Worm (Caenorhabditis elegans) whole organism, L4 larva: ENCODE data around the gene zip-6.
"Not testable (repeated sequence)": the region's sequence is repeated elsewhere in the genome, so short reads cannot be mapped to it uniquely, and the experiment has no call there.

Source experiments
- F10B5.3 ChIP-seq: sonication (generic microtip); optimal IDR thresholded peaks from 2 replicates; lab custom pipeline; 2016; ENCODE audit warnings: mild to moderate bottlenecking, missing genetic modification characterization, missing compliant biosample characterization
- F44E2.7 ChIP-seq: fragments of 200-800 bp; sonication (Bioruptor generic); IDR thresholded peaks from 2 replicates; pipeline ENCODE4 v2.1.2; 2022; ENCODE audit warnings: missing genetic modification characterization, missing compliant biosample characterization
- F49E8.2 ChIP-seq: sonication (generic microtip); optimal IDR thresholded peaks from 2 replicates; lab custom pipeline; 2016; ENCODE audit warnings: missing compliant biosample characterization, mild to moderate bottlenecking, missing genetic modification characterization, borderline replicate concordance
- aha-1 ChIP-seq: fragments of 150-350 bp; peaks from one replicate; lab custom pipeline; 2014; ENCODE audit warnings: missing biosample characterization, missing genetic modification characterization
- ceh-20 ChIP-seq: fragments of 200-800 bp; sonication (Bioruptor generic); IDR thresholded peaks from 2 replicates; pipeline ENCODE4 v1.3.6; 2022; ENCODE audit warnings: missing genetic modification reagents, missing genetic modification characterization, missing compliant biosample characterization
- ceh-44 ChIP-seq: fragments of 200-800 bp; sonication (Bioruptor generic); IDR thresholded peaks from 2 replicates; pipeline ENCODE4 v1.3.6; 2022; ENCODE audit warnings: missing genetic modification reagents, missing genetic modification characterization, missing compliant biosample characterization
- cey-2 ChIP-seq: sonication (generic microtip); optimal IDR thresholded peaks from 3 replicates; lab custom pipeline; 2017; ENCODE audit warnings: missing genetic modification characterization, mild to moderate bottlenecking, missing compliant biosample characterization, antibody characterized with exemption, borderline replicate concordance; ENCODE audit not compliant: insufficient read depth
- dmd-9 ChIP-seq: fragments of 200-800 bp; sonication (Bioruptor generic); IDR thresholded peaks from 2 replicates; pipeline ENCODE4 v1.3.6; 2022; ENCODE audit warnings: missing genetic modification reagents, missing genetic modification characterization, missing compliant biosample characterization
- jun-1 ChIP-seq: fragments of 150-350 bp; optimal IDR thresholded peaks from 2 replicates; lab custom pipeline; 2014; ENCODE audit warnings: missing biosample characterization, missing genetic modification reagents, missing genetic modification characterization
- lim-7 ChIP-seq: fragments of 200-800 bp; sonication (Bioruptor generic); IDR thresholded peaks from 2 replicates; pipeline ENCODE4 v1.3.6; 2022; ENCODE audit warnings: missing genetic modification characterization, missing compliant biosample characterization
- lin-1 ChIP-seq: fragments of 200-800 bp; sonication (Bioruptor generic); IDR thresholded peaks from 2 replicates; pipeline ENCODE4 v1.3.6; 2022; ENCODE audit warnings: missing genetic modification reagents, missing genetic modification characterization, missing compliant biosample characterization
- lin-15B ChIP-seq: fragments of 150-350 bp; sonication (generic microtip); optimal IDR thresholded peaks from 3 replicates; lab custom pipeline; 2014; ENCODE audit warnings: missing biosample characterization, missing genetic modification characterization
- lin-39 ChIP-seq: fragments of 150-350 bp; optimal IDR thresholded peaks from 2 replicates; lab custom pipeline; 2014; ENCODE audit warnings: missing biosample characterization, missing genetic modification reagents, missing genetic modification characterization
- mxl-2 ChIP-seq: fragments of 200-800 bp; sonication (Bioruptor generic); conservative IDR thresholded peaks from 2 replicates; pipeline ENCODE4 v1.3.6; 2022; ENCODE audit warnings: missing genetic modification reagents, missing genetic modification characterization, missing compliant biosample characterization
- nhr-102 ChIP-seq: sonication (generic microtip); optimal IDR thresholded peaks from 2 replicates; lab custom pipeline; 2016; ENCODE audit warnings: mild to moderate bottlenecking, missing genetic modification characterization, moderate library complexity, missing compliant biosample characterization
- nhr-25 ChIP-seq: sonication (generic microtip); optimal IDR thresholded peaks from 2 replicates; lab custom pipeline; 2017; ENCODE audit warnings: missing genetic modification characterization, mild to moderate bottlenecking, missing compliant biosample characterization, antibody characterized with exemption, moderate library complexity, borderline replicate concordance; ENCODE audit not compliant: insufficient read depth
- nhr-6 ChIP-seq: fragments of 150-350 bp; optimal IDR thresholded peaks from 2 replicates; lab custom pipeline; 2014; ENCODE audit warnings: missing biosample characterization, missing genetic modification characterization
- nhr-77 ChIP-seq: fragments of 150-350 bp; optimal IDR thresholded peaks from 2 replicates; lab custom pipeline; 2014; ENCODE audit warnings: missing biosample characterization, missing genetic modification characterization
- pha-4 ChIP-seq, 2 experiments: fragments of 150-350 bp in 1 of 2; fragments of 200-800 bp in 1 of 2; sonication (Bioruptor generic) in 1 of 2; IDR thresholded peaks in 1 of 2; optimal IDR thresholded peaks in 1 of 2; 2 replicates each; pipeline versions ENCODE4 v1.3.6 to Lab custom; 2014 to 2022; ENCODE audit warnings: missing genetic modification characterization in 2 of 2, missing genetic modification reagents in 2 of 2, missing biosample characterization in 1 of 2, missing compliant biosample characterization in 1 of 2
- skn-1 ChIP-seq: fragments of 150-350 bp; optimal IDR thresholded peaks from 2 replicates; lab custom pipeline; 2014; ENCODE audit warnings: missing biosample characterization, missing genetic modification characterization
- spr-3 ChIP-seq: fragments of 200-800 bp; sonication (Bioruptor generic); optimal IDR thresholded peaks from 2 replicates; lab custom pipeline; 2018; ENCODE audit warnings: mild to moderate bottlenecking, missing genetic modification characterization, missing compliant biosample characterization
- tra-1 ChIP-seq: fragments of 200-800 bp; sonication (Bioruptor generic); IDR thresholded peaks from 2 replicates; pipeline ENCODE4 v1.3.6; 2022; ENCODE audit warnings: missing genetic modification reagents, missing genetic modification characterization, missing compliant biosample characterization
- unc-62 ChIP-seq, 3 experiments: fragments of 150-350 bp in 1 of 3; sonication (generic microtip); optimal IDR thresholded peaks in 2 of 3; peaks in 1 of 3; 1 replicate in 1 of 3; 2 replicates in 2 of 3; lab custom pipeline; 2014 to 2017; ENCODE audit warnings: missing biosample characterization in 3 of 3, missing genetic modification characterization in 3 of 3, missing genetic modification reagents in 3 of 3, missing genotype in 1 of 3
- vab-7 ChIP-seq: fragments of 200-800 bp; sonication (Bioruptor generic); IDR thresholded peaks from 2 replicates; pipeline ENCODE4 v1.3.6; 2022; ENCODE audit warnings: missing genetic modification reagents, missing genetic modification characterization, missing compliant biosample characterization
- zfp-2 ChIP-seq: sonication (generic microtip); optimal IDR thresholded peaks from 2 replicates; lab custom pipeline; 2016; ENCODE audit warnings: mild to moderate bottlenecking, missing genetic modification characterization, missing compliant biosample characterization
- zfp-3 ChIP-seq: fragments of 200-800 bp; sonication (Bioruptor generic); conservative IDR thresholded peaks from 2 replicates; pipeline ENCODE4 v1.3.6; 2022; ENCODE audit warnings: missing genetic modification reagents, missing genetic modification characterization, missing compliant biosample characterization
- ztf-7 ChIP-seq: fragments of 150-350 bp; optimal IDR thresholded peaks from 2 replicates; lab custom pipeline; 2014; ENCODE audit warnings: missing biosample characterization, missing genetic modification characterization

The zip-6 gene

DNA sequence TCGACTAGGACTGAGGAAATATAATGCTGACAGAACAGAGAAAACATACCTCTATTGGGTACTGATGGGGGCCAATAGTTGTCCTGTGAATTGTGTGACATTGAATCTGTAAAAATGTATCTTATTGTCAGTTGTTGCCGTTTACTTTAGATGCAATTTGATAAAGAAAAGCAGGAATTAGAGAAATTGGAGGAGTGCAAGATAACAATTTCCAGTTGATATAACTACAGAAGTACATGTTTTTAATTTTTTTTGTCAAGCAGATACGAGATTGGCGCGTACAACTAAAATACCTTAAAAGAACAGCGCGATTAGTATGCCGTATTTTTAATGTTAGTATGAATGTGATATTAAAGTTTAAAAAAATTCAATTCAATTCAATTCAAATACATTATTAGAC lies at the start of gene zip-6:
Gene zip-6 (minus strand): TSS at position 101 of the 400 bp plus-strand sequence.
- TF ChIP-seq unc-62 (GFP tag; optimal IDR thresholded peaks at IDR 0.05 in 1 of 2; lab: Kevin White, UChicago) (peak in 1 of 2 experiments; percentile 53), unc-62 (tag; optimal IDR thresholded peaks at IDR 0.05; lab: Kevin White, UChicago) (no peak), cey-2 (no peak)

DNA sequence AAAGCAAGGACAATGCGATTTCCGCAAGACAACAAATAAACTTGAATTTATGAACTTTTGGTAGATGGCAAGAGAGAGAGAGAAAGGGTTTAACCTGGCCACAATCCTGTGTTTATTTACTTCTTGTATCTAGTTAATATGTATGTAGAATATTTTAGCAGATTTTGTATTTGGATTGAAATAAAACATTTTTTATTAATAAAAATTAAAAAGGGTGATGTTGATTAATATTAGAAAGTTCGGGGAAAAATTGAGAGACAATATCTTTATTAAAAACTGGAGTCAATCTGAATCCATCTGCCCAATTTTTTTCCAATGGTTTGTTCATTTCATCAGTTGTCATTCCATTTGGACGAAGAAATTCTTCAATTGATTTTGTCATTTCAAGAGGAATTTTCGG lies 48.2 kb upstream of the zip-6 start, which contains the start of gene col-127:
Gene col-127 (minus strand): TSS at position 101 of the 400 bp plus-strand sequence.
- no peak for TF ChIP-seq spr-3 (GFP tag; lab: Kevin White, UChicago)
- no peak for TF ChIP-seq jun-1 (tag; lab: Kevin White, UChicago)
- TF ChIP-seq ztf-7 (tag; lab: Kevin White, UChicago): no peak
- TF ChIP-seq lin-39 (tag; lab: Kevin White, UChicago): no peak
- no peak for TF ChIP-seq ceh-44 (GFP tag; lab: Robert Waterston, UW)
- TF ChIP-seq vab-7 (GFP tag; lab: Robert Waterston, UW): no peak
- no peak for TF ChIP-seq nhr-25 (tag; lab: Kevin White, UChicago)
- TF ChIP-seq F10B5.3 (tag; lab: Kevin White, UChicago): no peak
- no peak for TF ChIP-seq lin-15B (tag; lab: Kevin White, UChicago)
- no peak for TF ChIP-seq nhr-102 (tag; lab: Kevin White, UChicago)
- no peak for TF ChIP-seq lim-7 (GFP tag; lab: Robert Waterston, UW)
- TF ChIP-seq F49E8.2: no peak
- TF ChIP-seq pha-4 (GFP tag; IDR thresholded peaks at IDR 0.05; lab: Robert Waterston, UW): no peak
- TF ChIP-seq pha-4 (tag; optimal IDR thresholded peaks at IDR 0.05; lab: Kevin White, UChicago): no peak
- TF ChIP-seq zfp-2 (tag; lab: Kevin White, UChicago): no peak
- no peak for TF ChIP-seq nhr-6 (tag; lab: Kevin White, UChicago)
- TF ChIP-seq ceh-20 (GFP tag; lab: Robert Waterston, UW): no peak

DNA sequence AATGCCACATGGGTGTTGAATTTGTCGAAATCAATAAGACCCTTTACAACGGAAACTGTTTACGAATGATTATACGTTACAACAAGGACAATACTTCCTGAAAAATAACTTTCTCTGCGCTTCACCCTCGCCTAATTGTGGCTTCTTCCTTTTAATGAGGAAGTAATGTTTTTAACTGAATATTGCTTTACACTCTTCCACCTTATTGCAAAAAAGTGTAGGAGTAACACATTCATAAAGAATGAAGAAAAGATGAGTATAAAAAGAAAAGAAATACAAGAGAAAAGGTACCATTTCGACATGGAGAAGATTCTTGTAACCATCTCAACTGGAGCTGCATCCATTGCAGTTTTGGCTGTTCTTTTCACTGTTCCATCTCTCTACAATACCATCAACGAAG lies 45.2 kb upstream of the zip-6 start, which contains the start of gene col-126:
Gene col-126 (plus strand): TSS at position 301 of the 400 bp plus-strand sequence.
- not testable (repeated sequence) for TF ChIP-seq F44E2.7, mxl-2, zfp-3 (GFP tag; lab: Robert Waterston, UW)

DNA sequence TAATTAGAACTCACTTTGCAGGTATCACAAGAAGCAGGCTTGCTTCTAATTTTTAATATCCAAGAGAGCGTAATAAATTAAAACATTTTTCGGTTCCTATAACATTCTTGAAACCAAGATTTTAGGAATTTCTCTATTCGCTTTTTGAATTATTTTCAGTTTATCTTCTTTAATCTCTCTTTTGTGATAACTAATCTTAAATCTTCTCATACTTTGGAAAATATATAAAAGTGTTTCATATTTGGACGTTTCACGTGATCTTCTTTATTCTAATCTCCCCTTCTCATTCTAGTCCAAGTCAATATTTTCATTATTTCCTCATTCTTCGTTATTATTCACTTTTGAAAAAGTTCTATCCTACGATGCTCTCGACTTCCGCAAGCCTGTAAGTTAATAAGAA lies 43.6 kb upstream of the zip-6 start, which contains the start of gene F54D1.1:
Gene F54D1.1 (plus strand): TSS at position 301 of the 400 bp plus-strand sequence.
- TF ChIP-seq pha-4 (GFP tag; IDR thresholded peaks at IDR 0.05; lab: Robert Waterston, UW) (no peak), pha-4 (tag; optimal IDR thresholded peaks at IDR 0.05; lab: Kevin White, UChicago) (no peak), F49E8.2 (no peak), nhr-77 (tag; lab: Kevin White, UChicago) (no peak), aha-1 (tag; lab: Kevin White, UChicago) (no peak), tra-1 (no peak), lin-1 (GFP tag; lab: Robert Waterston, UW) (no peak), skn-1 (no peak), jun-1 (tag; lab: Kevin White, UChicago) (no peak)

DNA sequence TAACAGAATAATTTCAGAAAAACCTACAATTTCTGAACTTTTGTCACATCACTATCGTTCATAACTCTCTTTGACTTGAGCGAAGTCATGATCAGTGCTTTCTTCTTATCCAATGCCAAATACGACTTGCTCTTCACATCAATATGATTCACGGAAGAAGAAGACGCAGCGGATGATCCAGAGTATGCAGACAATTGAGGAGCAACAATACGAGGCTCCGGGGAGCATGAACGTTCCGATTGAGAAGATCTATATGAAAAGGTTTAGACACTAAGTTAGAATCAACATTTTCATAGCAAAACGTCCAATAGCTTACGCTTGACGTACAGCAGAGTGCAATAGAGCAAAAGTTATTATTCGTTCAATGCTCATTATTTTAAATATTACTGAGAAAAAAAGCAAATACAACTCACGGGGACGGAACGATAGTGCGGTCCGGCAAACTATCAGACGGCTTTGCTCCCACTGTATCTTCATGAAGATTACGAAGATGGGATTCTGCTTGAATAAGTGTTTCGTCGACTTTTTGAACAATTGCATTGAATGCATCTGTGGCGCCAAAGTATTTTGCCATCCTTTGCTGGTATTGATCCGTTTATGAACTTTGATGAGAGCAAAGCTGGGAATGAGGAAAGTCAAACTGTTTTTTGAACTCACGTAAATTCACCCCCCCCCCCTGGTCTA lies 42.7 kb upstream of the zip-6 start, which contains the start of gene C05C12.5:
Gene C05C12.5 (minus strand): TSS at position 642 of the 684 bp plus-strand sequence.
- no peak for TF ChIP-seq tra-1
- no peak for TF ChIP-seq dmd-9 (GFP tag; lab: Robert Waterston, UW)
- TF ChIP-seq unc-62 (GFP tag; optimal IDR thresholded peaks at IDR 0.05 in 1 of 2; lab: Kevin White, UChicago): peak in 1 of 2 experiments; percentile 88
- TF ChIP-seq unc-62 (tag; optimal IDR thresholded peaks at IDR 0.05; lab: Kevin White, UChicago): no peak
- TF ChIP-seq aha-1 (tag; lab: Kevin White, UChicago): peak; percentile 91
- TF ChIP-seq, all 104 proteins: peak for 2
